Worm (Caenorhabditis elegans) whole organism, L1 larva: ENCODE data around the gene grd-7.

ENCODE experiments used
- C04F5.9 ChIP-seq: sonication (generic microtip); optimal IDR thresholded peaks from 2 replicates; lab custom pipeline; 2016; ENCODE audit warnings: missing genetic modification characterization, missing compliant biosample characterization
- C16A3.4 ChIP-seq: fragments of 150-350 bp; optimal IDR thresholded peaks from 2 replicates; lab custom pipeline; 2014; ENCODE audit warnings: missing biosample characterization, missing genetic modification characterization
- C34B4.2 ChIP-seq: sonication (generic microtip); optimal IDR thresholded peaks from 2 replicates; lab custom pipeline; 2017; ENCODE audit warnings: mild to moderate bottlenecking, missing genetic modification characterization, missing compliant biosample characterization
- F16B12.6 ChIP-seq: fragments of 150-350 bp; optimal IDR thresholded peaks from 2 replicates; lab custom pipeline; 2014; ENCODE audit warnings: missing biosample characterization, missing genetic modification characterization
- aha-1 ChIP-seq: fragments of 150-350 bp; optimal IDR thresholded peaks from 2 replicates; lab custom pipeline; 2014; ENCODE audit warnings: missing biosample characterization, missing genetic modification characterization
- alr-1 ChIP-seq: fragments of 200-800 bp; sonication (Bioruptor generic); optimal IDR thresholded peaks from 2 replicates; lab custom pipeline; 2018; ENCODE audit warnings: borderline replicate concordance, mild to moderate bottlenecking, missing genetic modification characterization, missing compliant biosample characterization
- aly-2 ChIP-seq: fragments of 150-350 bp; optimal IDR thresholded peaks from 2 replicates; lab custom pipeline; 2014; ENCODE audit warnings: missing biosample characterization, missing genetic modification characterization
- ama-1 ChIP-seq: fragments of 150-350 bp; optimal IDR thresholded peaks from 2 replicates; lab custom pipeline; 2014
- blmp-1 ChIP-seq: fragments of 150-350 bp; optimal IDR thresholded peaks from 2 replicates; lab custom pipeline; 2014; ENCODE audit warnings: missing biosample characterization, missing genetic modification characterization
- ceh-63 ChIP-seq: fragments of 200-800 bp; sonication (Bioruptor generic); optimal IDR thresholded peaks from 2 replicates; lab custom pipeline; 2018; ENCODE audit warnings: mild to moderate bottlenecking, missing genetic modification characterization, missing compliant biosample characterization
- ceh-90 ChIP-seq: sonication (generic microtip); optimal IDR thresholded peaks from 2 replicates; lab custom pipeline; 2016; ENCODE audit warnings: missing genetic modification characterization, missing compliant biosample characterization
- ces-1 ChIP-seq: fragments of 150-350 bp; optimal IDR thresholded peaks from 2 replicates; lab custom pipeline; 2014; ENCODE audit warnings: missing biosample characterization, missing genetic modification reagents, missing genetic modification characterization
- dpl-1 ChIP-seq, 3 experiments: fragments of 150-350 bp in 2 of 3; sonication (generic microtip) in 1 of 3; optimal IDR thresholded peaks; 2 replicates each; lab custom pipeline; 2014 to 2017; ENCODE audit warnings: missing biosample characterization in 3 of 3, missing genetic modification characterization in 3 of 3, missing genetic modification reagents in 3 of 3
- dsc-1 ChIP-seq: sonication (generic microtip); optimal IDR thresholded peaks from 2 replicates; lab custom pipeline; 2016; ENCODE audit warnings: mild to moderate bottlenecking, missing genetic modification characterization, missing compliant biosample characterization
- efl-1 ChIP-seq, 4 experiments: fragments of 150-350 bp; optimal IDR thresholded peaks in 3 of 4; peaks in 1 of 4; 1 replicate in 1 of 4; 2 replicates in 3 of 4; lab custom pipeline; 2014; ENCODE audit warnings: missing biosample characterization in 2 of 4, missing genetic modification characterization in 2 of 4, missing genetic modification reagents in 2 of 4
- egl-13 ChIP-seq: sonication (generic microtip); optimal IDR thresholded peaks from 2 replicates; lab custom pipeline; 2016; ENCODE audit warnings: missing genotype, missing genetic modification reagents, missing genetic modification characterization, missing compliant biosample characterization
- egl-27 ChIP-seq, 2 experiments: fragments of 150-350 bp in 1 of 2; sonication (generic microtip); optimal IDR thresholded peaks; 3 replicates each; lab custom pipeline; 2017 to 2018; ENCODE audit warnings: missing biosample characterization in 2 of 2, missing genetic modification characterization in 2 of 2, missing genetic modification reagents in 2 of 2
- elt-3 ChIP-seq, 6 experiments: fragments of 150-350 bp in 1 of 6; sonication (generic microtip); optimal IDR thresholded peaks; 2 replicates each; lab custom pipeline; 2017 to 2018; ENCODE audit warnings: missing biosample characterization in 6 of 6, missing genetic modification characterization in 6 of 6, inconsistent platforms in 1 of 6
- ets-5 ChIP-seq: fragments of 200-800 bp; sonication (Bioruptor generic); IDR thresholded peaks from 2 replicates; pipeline ENCODE4 v1.3.6; 2022; ENCODE audit warnings: missing genetic modification characterization, missing compliant biosample characterization
- fkh-10 ChIP-seq: sonication (generic microtip); optimal IDR thresholded peaks from 2 replicates; lab custom pipeline; 2017; ENCODE audit warnings: missing biosample characterization, missing genetic modification reagents, missing genetic modification characterization
- fos-1 ChIP-seq: fragments of 150-350 bp; optimal IDR thresholded peaks from 2 replicates; lab custom pipeline; 2014; ENCODE audit warnings: missing biosample characterization, missing genetic modification characterization
- grh-1 ChIP-seq: fragments of 200-800 bp; sonication (Bioruptor generic); IDR thresholded peaks from 2 replicates; pipeline ENCODE4 v1.3.6; 2022; ENCODE audit warnings: missing genetic modification reagents, missing genetic modification characterization, missing compliant biosample characterization
- hlh-17 ChIP-seq: fragments of 200-800 bp; sonication (Bioruptor generic); optimal IDR thresholded peaks from 2 replicates; lab custom pipeline; 2018; ENCODE audit warnings: missing genetic modification characterization, mild to moderate bottlenecking, missing compliant biosample characterization, moderate library complexity, borderline replicate concordance
- irx-1 ChIP-seq: sonication (generic microtip); optimal IDR thresholded peaks from 2 replicates; lab custom pipeline; 2016; ENCODE audit warnings: missing genetic modification characterization, missing compliant biosample characterization
- jun-1 ChIP-seq: fragments of 150-350 bp; optimal IDR thresholded peaks from 2 replicates; lab custom pipeline; 2014; ENCODE audit warnings: missing biosample characterization, missing genetic modification reagents, missing genetic modification characterization
- lin-13 ChIP-seq: fragments of 150-350 bp; optimal IDR thresholded peaks from 2 replicates; lab custom pipeline; 2014; ENCODE audit warnings: missing biosample characterization, missing genetic modification reagents, missing genetic modification characterization
- lin-14 ChIP-seq: fragments of 200-800 bp; sonication (Bioruptor generic); optimal IDR thresholded peaks from 2 replicates; lab custom pipeline; 2018; ENCODE audit warnings: mild to moderate bottlenecking, missing genetic modification characterization, moderate library complexity, missing compliant biosample characterization
- lin-39 ChIP-seq: fragments of 150-350 bp; optimal IDR thresholded peaks from 2 replicates; lab custom pipeline; 2014; ENCODE audit warnings: missing biosample characterization, missing genetic modification reagents, missing genetic modification characterization
- lsy-2 ChIP-seq, 2 experiments: fragments of 150-350 bp; optimal IDR thresholded peaks; 2 replicates each; lab custom pipeline; 2014; ENCODE audit warnings: missing biosample characterization in 2 of 2, missing genetic modification characterization in 2 of 2
- mdl-1 ChIP-seq, 2 experiments: fragments of 150-350 bp; optimal IDR thresholded peaks; 2 replicates each; lab custom pipeline; 2014 to 2017; ENCODE audit warnings: missing biosample characterization in 2 of 2, missing genetic modification characterization in 2 of 2, inconsistent platforms in 1 of 2
- mep-1 ChIP-seq: fragments of 150-350 bp; optimal IDR thresholded peaks from 2 replicates; lab custom pipeline; 2014; ENCODE audit warnings: missing biosample characterization, missing genetic modification characterization
- nhr-11 ChIP-seq: fragments of 150-350 bp; optimal IDR thresholded peaks from 2 replicates; lab custom pipeline; 2014; ENCODE audit warnings: missing biosample characterization, missing genetic modification characterization
- nhr-12 ChIP-seq: sonication (generic microtip); optimal IDR thresholded peaks from 2 replicates; lab custom pipeline; 2017; ENCODE audit warnings: missing biosample characterization, missing genetic modification characterization
- nhr-19 ChIP-seq: fragments of 200-800 bp; sonication (Bioruptor generic); conservative IDR thresholded peaks from 2 replicates; pipeline ENCODE4 v1.3.6; 2022; ENCODE audit warnings: missing genetic modification characterization, missing compliant biosample characterization
- nhr-20 ChIP-seq: sonication (generic microtip); optimal IDR thresholded peaks from 2 replicates; lab custom pipeline; 2016; ENCODE audit warnings: mild to moderate bottlenecking, missing genetic modification characterization, missing compliant biosample characterization
- nhr-237 ChIP-seq: fragments of 150-350 bp; optimal IDR thresholded peaks from 2 replicates; lab custom pipeline; 2014; ENCODE audit warnings: missing biosample characterization, missing genetic modification characterization
- nhr-76 ChIP-seq: sonication (generic microtip); optimal IDR thresholded peaks from 2 replicates; lab custom pipeline; 2017; ENCODE audit warnings: missing biosample characterization, missing genetic modification characterization
- nhr-77 ChIP-seq: fragments of 150-350 bp; optimal IDR thresholded peaks from 2 replicates; lab custom pipeline; 2014; ENCODE audit warnings: missing biosample characterization, missing genetic modification characterization
- nhr-84 ChIP-seq: sonication (generic microtip); optimal IDR thresholded peaks from 2 replicates; lab custom pipeline; 2017; ENCODE audit warnings: missing biosample characterization, missing genetic modification characterization
- nhr-85 ChIP-seq: sonication (generic microtip); peaks from one replicate; lab custom pipeline; 2016; ENCODE audit warnings: missing genetic modification characterization, inconsistent platforms, missing compliant biosample characterization
- pax-3 ChIP-seq: fragments of 200-800 bp; sonication (Bioruptor generic); optimal IDR thresholded peaks from 2 replicates; lab custom pipeline; 2018; ENCODE audit warnings: mild to moderate bottlenecking, missing genetic modification characterization, moderate library complexity, missing compliant biosample characterization
- pqm-1 ChIP-seq: sonication (generic microtip); optimal IDR thresholded peaks from 3 replicates; lab custom pipeline; 2017; ENCODE audit warnings: missing biosample characterization, missing genetic modification characterization
- skn-1 ChIP-seq: fragments of 150-350 bp; optimal IDR thresholded peaks from 2 replicates; lab custom pipeline; 2014; ENCODE audit warnings: missing biosample characterization, missing genetic modification characterization
- sox-4 ChIP-seq: sonication (generic microtip); optimal IDR thresholded peaks from 2 replicates; lab custom pipeline; 2016; ENCODE audit warnings: missing genetic modification characterization, missing compliant biosample characterization
- sptf-1 ChIP-seq: fragments of 150-350 bp; optimal IDR thresholded peaks from 2 replicates; lab custom pipeline; 2014; ENCODE audit warnings: missing biosample characterization, missing genetic modification characterization
- sup-37 ChIP-seq: fragments of 200-800 bp; sonication (Bioruptor generic); optimal IDR thresholded peaks from 2 replicates; lab custom pipeline; 2018; ENCODE audit warnings: mild to moderate bottlenecking, missing genetic modification characterization, missing compliant biosample characterization
- unc-30 ChIP-seq: sonication (generic microtip); optimal IDR thresholded peaks from 2 replicates; lab custom pipeline; 2017; ENCODE audit warnings: missing biosample characterization, missing genetic modification characterization
- unc-86 ChIP-seq: sonication (generic microtip); optimal IDR thresholded peaks from 2 replicates; lab custom pipeline; 2016; ENCODE audit warnings: missing genetic modification characterization, missing compliant biosample characterization
- vab-15 ChIP-seq: sonication (generic microtip); optimal IDR thresholded peaks from 2 replicates; lab custom pipeline; 2017; ENCODE audit warnings: missing genotype, mild to moderate bottlenecking, missing genetic modification characterization, missing compliant biosample characterization
- xbp-1 ChIP-seq: sonication (generic microtip); optimal IDR thresholded peaks from 2 replicates; lab custom pipeline; 2016; ENCODE audit warnings: missing genetic modification characterization, missing compliant biosample characterization
- zip-4 ChIP-seq: fragments of 200-800 bp; sonication (Bioruptor generic); optimal IDR thresholded peaks from 2 replicates; lab custom pipeline; 2018; ENCODE audit warnings: mild to moderate bottlenecking, missing genetic modification characterization, moderate library complexity, missing compliant biosample characterization

Gene grd-7

ce11 chrX:7230877-7231276 is 38.4 kb downstream of the grd-7 start:
- TF ChIP-seq sup-37 (GFP tag; lab: Kevin White, UChicago) (no peak), zip-4 (no peak), nhr-20 (tag; lab: Kevin White, UChicago) (no peak), ets-5 (GFP tag; lab: Robert Waterston, UW) (0 out of 2 replicates have a peak, but pooled peaks have one; percentile 23)

- TF ChIP-seq vab-15 (tag; lab: Kevin White, UChicago), result no peak
- TF ChIP-seq ceh-63 (GFP tag; lab: Kevin White, UChicago), result no peak
- TF ChIP-seq jun-1, result no peak
- no peak for TF ChIP-seq sox-4 (tag; lab: Kevin White, UChicago)
- no peak for TF ChIP-seq grh-1
- TF ChIP-seq pax-3, result no peak
- no peak for TF ChIP-seq nhr-76 (tag; lab: Kevin White, UChicago)
- peak in 1 of 6 experiments; percentile 10 for TF ChIP-seq elt-3 (tag; optimal IDR thresholded peaks at IDR 0.05; lab: Kevin White, UChicago)
- TF ChIP-seq sptf-1 (tag; lab: Kevin White, UChicago), result no peak
- TF ChIP-seq nhr-77, result no peak
- TF ChIP-seq efl-1 (optimal IDR thresholded peaks at IDR 0.05; lab: Kevin White, UChicago), result peak in 1 of 2 experiments; percentile 11
- no peak for TF ChIP-seq efl-1 (GFP tag; optimal IDR thresholded peaks at IDR 0.05 in 1 of 2; lab: Kevin White, UChicago)
- TF ChIP-seq aha-1 (tag; lab: Kevin White, UChicago), result no peak
- no peak for TF ChIP-seq ama-1 (lab: Kevin White, UChicago)
- TF ChIP-seq fkh-10, result no peak
- no peak for TF ChIP-seq sup-37 (GFP tag; lab: Kevin White, UChicago)
- no peak for TF ChIP-seq C04F5.9 (tag; lab: Kevin White, UChicago)
- no peak for TF ChIP-seq dpl-1 (GFP tag; optimal IDR thresholded peaks at IDR 0.05; lab: Kevin White, UChicago)
- no peak for TF ChIP-seq nhr-237 (tag; lab: Kevin White, UChicago)
- peak; percentile 84 for TF ChIP-seq aly-2 (tag; lab: Kevin White, UChicago)
- peak; percentile 3 for TF ChIP-seq irx-1 (tag; lab: Kevin White, UChicago)
- no peak for TF ChIP-seq egl-27 (tag; optimal IDR thresholded peaks at IDR 0.05; lab: Kevin White, UChicago)
- no peak for TF ChIP-seq egl-13 (tag; lab: Kevin White, UChicago)
- no peak for TF ChIP-seq nhr-84 (tag; lab: Kevin White, UChicago)
- TF ChIP-seq ceh-90 (tag; lab: Kevin White, UChicago), result no peak
- TF ChIP-seq pqm-1, result no peak
- peak; percentile 7 for TF ChIP-seq xbp-1 (tag; lab: Kevin White, UChicago)
- TF ChIP-seq zip-4, result no peak
- no peak for TF ChIP-seq lin-13 (GFP tag; lab: Kevin White, UChicago)
- TF ChIP-seq dsc-1, result peak; percentile 10
- TF ChIP-seq skn-1 (tag; lab: Kevin White, UChicago), result no peak
- TF ChIP-seq nhr-19 (GFP tag; lab: Robert Waterston, UW), result no peak
- no peak for TF ChIP-seq lin-39
- TF ChIP-seq unc-30 (tag; lab: Kevin White, UChicago), result no peak
- peak; percentile 49 for TF ChIP-seq blmp-1 (tag; lab: Kevin White, UChicago)
- TF ChIP-seq lsy-2 (tag; optimal IDR thresholded peaks at IDR 0.05; lab: Kevin White, UChicago), result peak in 1 of 2 experiments; percentile 25
- TF ChIP-seq fos-1 (tag; lab: Kevin White, UChicago), result peak; percentile 12
- TF ChIP-seq ets-5 (GFP tag; lab: Robert Waterston, UW), result no peak
- no peak for TF ChIP-seq nhr-12
- TF ChIP-seq nhr-20 (tag; lab: Kevin White, UChicago), result peak; percentile 27
- no peak for TF ChIP-seq C16A3.4 (tag; lab: Kevin White, UChicago)
- TF ChIP-seq lin-14 (GFP tag; lab: Kevin White, UChicago), result peak; percentile 69
- no peak for TF ChIP-seq hlh-17 (GFP tag; lab: Kevin White, UChicago)
- TF ChIP-seq C34B4.2, result no peak
- no peak for TF ChIP-seq unc-86 (tag; lab: Kevin White, UChicago)
- TF ChIP-seq nhr-85 (tag; lab: Kevin White, UChicago), result peak; percentile 77
- peak; percentile 21 for TF ChIP-seq mep-1 (tag; lab: Kevin White, UChicago)
- TF ChIP-seq F16B12.6 (tag; lab: Kevin White, UChicago), result no peak
- TF ChIP-seq nhr-11 (tag; lab: Kevin White, UChicago), result no peak
- TF ChIP-seq alr-1 (tag; lab: Kevin White, UChicago), result no peak
- TF ChIP-seq mdl-1 (tag; optimal IDR thresholded peaks at IDR 0.05; lab: Kevin White, UChicago), result no peak
- no peak for TF ChIP-seq ces-1 (GFP tag; lab: Kevin White, UChicago)
Observed at ce11 chrX:7230321-7230720, 39.0 kb downstream of the grd-7 start.
